Worm (Caenorhabditis elegans) whole organism, late embryonic: ENCODE results near the gene T26E4.7.

Experiments used
- C08G9.2 ChIP-seq: sonication (generic microtip); optimal IDR thresholded peaks from 2 replicates; lab custom pipeline; 2016; ENCODE audit warnings: mild to moderate bottlenecking, missing genetic modification characterization, moderate library complexity, missing compliant biosample characterization
- ceh-22 ChIP-seq: sonication (generic microtip); optimal IDR thresholded peaks from 2 replicates; lab custom pipeline; 2017; ENCODE audit warnings: missing biosample characterization, missing genetic modification characterization
- ceh-45 ChIP-seq: fragments of 200-800 bp; sonication (Bioruptor generic); IDR thresholded peaks from 2 replicates; pipeline ENCODE4 v1.3.6; 2022; ENCODE audit warnings: missing genetic modification reagents, missing genetic modification characterization, missing compliant biosample characterization
- ceh-48 ChIP-seq: sonication (generic microtip); optimal IDR thresholded peaks from 2 replicates; lab custom pipeline; 2016; ENCODE audit warnings: missing genetic modification characterization, inconsistent platforms, missing compliant biosample characterization
- ceh-6 ChIP-seq: fragments of 200-800 bp; sonication (Bioruptor generic); optimal IDR thresholded peaks from 2 replicates; lab custom pipeline; 2018; ENCODE audit warnings: mild to moderate bottlenecking, missing genetic modification characterization, missing compliant biosample characterization
- fkh-10 ChIP-seq: fragments of 150-350 bp; optimal IDR thresholded peaks from 2 replicates; lab custom pipeline; 2014; ENCODE audit warnings: missing biosample characterization, missing genetic modification reagents, missing genetic modification characterization
- hlh-8 ChIP-seq: sonication (generic microtip); optimal IDR thresholded peaks from 2 replicates; lab custom pipeline; 2016; ENCODE audit warnings: missing genotype, missing genetic modification characterization, missing compliant biosample characterization
- madf-2 ChIP-seq: sonication (generic microtip); optimal IDR thresholded peaks from 2 replicates; lab custom pipeline; 2017; ENCODE audit warnings: missing genetic modification characterization, missing compliant biosample characterization
- nfya-1 ChIP-seq: sonication (generic microtip); optimal IDR thresholded peaks from 2 replicates; lab custom pipeline; 2017; ENCODE audit warnings: missing genetic modification characterization, mild to moderate bottlenecking, missing compliant biosample characterization, antibody characterized with exemption, moderate library complexity
- nhr-11 ChIP-seq: fragments of 150-350 bp; optimal IDR thresholded peaks from 2 replicates; lab custom pipeline; 2014; ENCODE audit warnings: missing biosample characterization, missing genetic modification characterization
- npax-4 ChIP-seq: sonication (generic microtip); optimal IDR thresholded peaks from 2 replicates; lab custom pipeline; 2016; ENCODE audit warnings: missing genetic modification characterization, missing compliant biosample characterization
- pqm-1 ChIP-seq: sonication (generic microtip); optimal IDR thresholded peaks from 2 replicates; lab custom pipeline; 2016; ENCODE audit warnings: missing genetic modification characterization, missing compliant biosample characterization
- unc-55 ChIP-seq: sonication (generic microtip); optimal IDR thresholded peaks from 2 replicates; lab custom pipeline; 2017; ENCODE audit warnings: missing biosample characterization, missing genetic modification reagents, missing genetic modification characterization

DNA sequence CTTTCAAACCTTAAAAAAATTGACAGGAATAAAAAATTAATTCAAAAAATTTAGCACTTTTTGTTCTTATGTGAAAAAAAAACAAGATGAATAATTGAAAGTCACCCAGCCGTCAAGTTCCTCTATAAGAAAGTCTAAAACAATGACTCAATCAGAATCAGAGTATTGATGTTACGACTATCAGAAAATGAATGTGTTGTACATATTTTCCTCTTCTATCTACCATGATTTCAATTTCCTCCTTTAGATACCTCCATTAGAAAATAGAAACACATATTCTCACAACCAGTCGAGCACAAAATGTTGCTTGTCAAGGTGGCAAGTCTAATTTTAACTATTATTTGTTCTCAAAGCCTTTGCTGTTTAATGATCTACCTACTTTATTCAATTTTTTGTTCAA lies 26.6 kb downstream of the T26E4.7 start, which contains the start of gene srbc-48:
- TF ChIP-seq npax-4, result no peak
- TF ChIP-seq nhr-11 (tag; lab: Kevin White, UChicago), result no peak
- no peak for TF ChIP-seq madf-2 (tag; lab: Kevin White, UChicago)
- no peak for TF ChIP-seq hlh-8 (tag; lab: Kevin White, UChicago)
- no peak for TF ChIP-seq nfya-1 (tag; lab: Kevin White, UChicago)
- no peak for TF ChIP-seq ceh-45 (GFP tag; lab: Robert Waterston, UW)
- no peak for TF ChIP-seq unc-55 (GFP tag; lab: Kevin White, UChicago)
- no peak for TF ChIP-seq ceh-22
- no peak for TF ChIP-seq pqm-1
- TF ChIP-seq ceh-48 (tag; lab: Kevin White, UChicago), result no peak
- TF ChIP-seq ceh-6, result no peak
- TF ChIP-seq fkh-10 (GFP tag; lab: Kevin White, UChicago), result no peak
- TF ChIP-seq C08G9.2 (tag; lab: Kevin White, UChicago), result no peak
